Fruit fly (Drosophila melanogaster) whole organism, embryonic: Measurements from ENCODE around the gene Spt20.

Experiments used
- B-H2 ChIP-seq: fragments of 200-800 bp; sonication (Bioruptor generic); optimal IDR thresholded peaks from 2 replicates; lab custom pipeline; 2018; ENCODE audit warnings: missing biosample characterization, mild to moderate bottlenecking, missing genetic modification characterization
- CG10979 ChIP-seq: fragments of 200-800 bp; sonication (Bioruptor generic); optimal IDR thresholded peaks from 2 replicates; lab custom pipeline; 2018; ENCODE audit warnings: missing biosample characterization, mild to moderate bottlenecking, missing genetic modification characterization, moderate library complexity
- CG11085 ChIP-seq: fragments of 200-800 bp; sonication (Bioruptor generic); IDR thresholded peaks from 2 replicates; pipeline ENCODE4 v1.3.6; 2022; ENCODE audit warnings: missing biosample characterization, missing genetic modification characterization
- CG11560 ChIP-seq: fragments of 200-800 bp; sonication (Bioruptor generic); IDR thresholded peaks from 3 replicates; pipeline ENCODE4 v1.3.6; 2022; ENCODE audit warnings: missing biosample characterization, missing genetic modification characterization
- CG12104 ChIP-seq: fragments of 200-800 bp; sonication (Bioruptor generic); optimal IDR thresholded peaks from 3 replicates; lab custom pipeline; 2016; ENCODE audit warnings: missing biosample characterization, missing genetic modification characterization
- CG1233 ChIP-seq: fragments of 200-800 bp; sonication (Bioruptor generic); optimal IDR thresholded peaks from 4 replicates; lab custom pipeline; 2018; ENCODE audit warnings: missing biosample characterization, mild to moderate bottlenecking, missing genetic modification characterization
- CG14014 ChIP-seq: fragments of 200-800 bp; sonication (Bioruptor generic); IDR thresholded peaks from 2 replicates; pipeline ENCODE4 v1.3.6; 2022; ENCODE audit warnings: missing biosample characterization, missing genetic modification characterization
- CG3065 ChIP-seq: fragments of 200-800 bp; sonication (Bioruptor generic); optimal IDR thresholded peaks from 2 replicates; lab custom pipeline; 2016; ENCODE audit warnings: missing biosample characterization, missing genetic modification characterization
- CG7357 ChIP-seq: fragments of 200-800 bp; sonication (Bioruptor generic); IDR thresholded peaks from 3 replicates; pipeline ENCODE4 v1.3.6; 2022; ENCODE audit warnings: missing biosample characterization, missing genetic modification characterization
- CG8388 ChIP-seq: fragments of 200-800 bp; sonication (Bioruptor generic); optimal IDR thresholded peaks from 2 replicates; lab custom pipeline; 2019; ENCODE audit warnings: missing biosample characterization, mild to moderate bottlenecking, missing genetic modification characterization, moderate library complexity
- CG8478 ChIP-seq: fragments of >200 bp; optimal IDR thresholded peaks from 2 replicates; lab custom pipeline; 2018
- CG9817 ChIP-seq: fragments of 200-800 bp; sonication (Bioruptor generic); optimal IDR thresholded peaks from 2 replicates; lab custom pipeline; 2018; ENCODE audit warnings: missing biosample characterization, mild to moderate bottlenecking, missing genetic modification characterization, moderate library complexity
- Chrac-16 ChIP-seq: fragments of 200-800 bp; sonication (Bioruptor generic); optimal IDR thresholded peaks from 3 replicates; lab custom pipeline; 2016; ENCODE audit warnings: missing biosample characterization, missing genetic modification characterization
- E2f1 ChIP-seq: fragments of 200-800 bp; sonication (Bioruptor generic); IDR thresholded peaks from 2 replicates; pipeline ENCODE4 v1.3.6; 2022; ENCODE audit warnings: missing biosample characterization, missing genetic modification characterization
- Eip74EF ChIP-seq, 2 experiments: fragments of 200-800 bp in 1 of 2; fragments of >200 bp in 1 of 2; sonication (Bioruptor generic) in 1 of 2; optimal IDR thresholded peaks; 2 replicates each; lab custom pipeline; 2017 to 2019; ENCODE audit warnings: missing biosample characterization in 2 of 2, missing genetic modification characterization in 2 of 2, mild to moderate bottlenecking in 1 of 2, moderate library complexity in 1 of 2
- Elba2 ChIP-seq: fragments of 200-800 bp; sonication (Bioruptor generic); optimal IDR thresholded peaks from 3 replicates; lab custom pipeline; 2016; ENCODE audit warnings: missing biosample characterization, missing genetic modification characterization
- Fer2 ChIP-seq: fragments of 200-800 bp; sonication (Bioruptor generic); optimal IDR thresholded peaks from 2 replicates; lab custom pipeline; 2018; ENCODE audit warnings: missing biosample characterization, mild to moderate bottlenecking, missing genetic modification characterization, moderate library complexity
- Hmx ChIP-seq: fragments of 200-800 bp; sonication (Bioruptor generic); optimal IDR thresholded peaks from 2 replicates; lab custom pipeline; 2016; ENCODE audit warnings: missing biosample characterization, missing genetic modification characterization
- Hsf ChIP-seq: fragments of 200-800 bp; sonication (Bioruptor generic); optimal IDR thresholded peaks from 3 replicates; lab custom pipeline; 2016; ENCODE audit warnings: missing biosample characterization, missing genetic modification characterization
- Lpt ChIP-seq: fragments of >200 bp; optimal IDR thresholded peaks from 2 replicates; lab custom pipeline; 2018; ENCODE audit warnings: missing biosample characterization, missing genetic modification characterization
- MTF-1 ChIP-seq: fragments of 200-800 bp; sonication (Bioruptor generic); optimal IDR thresholded peaks from 2 replicates; lab custom pipeline; 2018; ENCODE audit warnings: missing biosample characterization, mild to moderate bottlenecking, missing genetic modification characterization, borderline replicate concordance
- Rx ChIP-seq: fragments of 200-800 bp; sonication (Bioruptor generic); IDR thresholded peaks from 2 replicates; pipeline ENCODE4 v1.3.6; 2022; ENCODE audit warnings: missing biosample characterization, missing genetic modification characterization
- Sin3A ChIP-seq: fragments of >200 bp; optimal IDR thresholded peaks from 2 replicates; lab custom pipeline; 2018
- Sox100B ChIP-seq: fragments of 200-800 bp; sonication (Bioruptor generic); optimal IDR thresholded peaks from 3 replicates; lab custom pipeline; 2018; ENCODE audit warnings: missing biosample characterization, mild to moderate bottlenecking, missing genetic modification characterization
- chif ChIP-seq, 2 experiments: fragments of 200-800 bp; sonication (Bioruptor generic); optimal IDR thresholded peaks; 3 replicates each; lab custom pipeline; 2016; ENCODE audit warnings: missing biosample characterization in 2 of 2, missing genetic modification characterization in 2 of 2
- chn ChIP-seq: fragments of 200-800 bp; sonication (Bioruptor generic); optimal IDR thresholded peaks from 2 replicates; lab custom pipeline; 2016; ENCODE audit warnings: missing biosample characterization, missing genetic modification characterization
- da ChIP-seq: fragments of 200-800 bp; sonication (Bioruptor generic); optimal IDR thresholded peaks from 2 replicates; lab custom pipeline; 2016; ENCODE audit warnings: missing biosample characterization, missing genetic modification characterization
- en ChIP-seq: fragments of 200-800 bp; sonication (Bioruptor generic); optimal IDR thresholded peaks from 2 replicates; lab custom pipeline; 2016; ENCODE audit warnings: missing biosample characterization, missing genetic modification characterization
- fru ChIP-seq: fragments of >200 bp; optimal IDR thresholded peaks from 2 replicates; lab custom pipeline; 2017
- hbn ChIP-seq: fragments of 200-800 bp; sonication (Bioruptor generic); IDR thresholded peaks from 2 replicates; pipeline ENCODE4 v1.3.6; 2022; ENCODE audit warnings: missing biosample characterization, missing genetic modification characterization; ENCODE audit not compliant: partially characterized antibody
- jigr1 ChIP-seq: fragments of 200-800 bp; sonication (Bioruptor generic); IDR thresholded peaks from 3 replicates; pipeline ENCODE4 v1.3.6; 2022; ENCODE audit warnings: missing biosample characterization, missing genetic modification characterization
- kni ChIP-seq: fragments of 200-800 bp; sonication (Bioruptor generic); optimal IDR thresholded peaks from 3 replicates; lab custom pipeline; 2017; ENCODE audit warnings: mild to moderate bottlenecking, missing biosample characterization, missing genetic modification reagents, missing genetic modification characterization
- mam ChIP-seq: fragments of 200-800 bp; sonication (Bioruptor generic); optimal IDR thresholded peaks from 3 replicates; lab custom pipeline; 2016; ENCODE audit warnings: missing biosample characterization, missing genetic modification characterization
- oc ChIP-seq: fragments of 200-800 bp; sonication (Bioruptor generic); optimal IDR thresholded peaks from 2 replicates; lab custom pipeline; 2018; ENCODE audit warnings: missing biosample characterization, mild to moderate bottlenecking, missing genetic modification characterization, moderate library complexity
- org-1 ChIP-seq: fragments of 200-800 bp; sonication (Bioruptor generic); optimal IDR thresholded peaks from 2 replicates; lab custom pipeline; 2017; ENCODE audit warnings: missing biosample characterization, missing genetic modification characterization
- otp ChIP-seq: fragments of 200-800 bp; sonication (Bioruptor generic); IDR thresholded peaks from 3 replicates; pipeline ENCODE4, ENCODE4 v1.3.6; 2022; ENCODE audit warnings: missing biosample characterization, missing genetic modification characterization
- peb ChIP-seq: fragments of 200-800 bp; sonication (Bioruptor generic); IDR thresholded peaks from 2 replicates; pipeline ENCODE4 v1.3.6; 2022; ENCODE audit warnings: missing biosample characterization, missing genetic modification characterization
- pho ChIP-seq: fragments of 200-800 bp; sonication (Bioruptor generic); optimal IDR thresholded peaks from 2 replicates; lab custom pipeline; 2016; ENCODE audit warnings: missing biosample characterization, missing genetic modification characterization
- psq ChIP-seq: fragments of 200-800 bp; sonication (Bioruptor generic); optimal IDR thresholded peaks from 2 replicates; lab custom pipeline; 2017; ENCODE audit warnings: missing biosample characterization, missing genetic modification characterization
- row ChIP-seq: fragments of 200-800 bp; sonication (Bioruptor generic); IDR thresholded peaks from 3 replicates; pipeline ENCODE4 v1.3.6; 2022; ENCODE audit warnings: missing biosample characterization, missing genetic modification characterization
- sc ChIP-seq, 3 experiments: fragments of >200 bp in 2 of 3; fragments of 200-800 bp in 1 of 3; sonication (Bioruptor generic) in 1 of 3; optimal IDR thresholded peaks; 2 replicates in 2 of 3; 3 replicates in 1 of 3; lab custom pipeline; 2017; ENCODE audit warnings: mild to moderate bottlenecking in 1 of 3, missing biosample characterization in 1 of 3, missing genetic modification characterization in 1 of 3, missing genetic modification reagents in 1 of 3
- slbo ChIP-seq: fragments of 200-800 bp; sonication (Bioruptor generic); IDR thresholded peaks from 2 replicates; pipeline ENCODE4 v1.3.6; 2022; ENCODE audit warnings: missing biosample characterization, missing genetic modification characterization
- stwl ChIP-seq: fragments of 200-800 bp; sonication (Bioruptor generic); optimal IDR thresholded peaks from 3 replicates; lab custom pipeline; 2018; ENCODE audit warnings: missing biosample characterization, mild to moderate bottlenecking, missing genetic modification characterization, moderate library complexity
- tap ChIP-seq: fragments of 200-800 bp; optimal IDR thresholded peaks from 3 replicates; lab custom pipeline; 2019; ENCODE audit warnings: missing biosample characterization, mild to moderate bottlenecking, missing genetic modification characterization, moderate library complexity
- tin ChIP-seq: fragments of 200-800 bp; sonication (Bioruptor generic); optimal IDR thresholded peaks from 3 replicates; lab custom pipeline; 2016; ENCODE audit warnings: missing biosample characterization, missing genetic modification characterization
- ttk ChIP-seq: fragments of 200-800 bp; sonication (Bioruptor generic); IDR thresholded peaks from 2 replicates; pipeline ENCODE4 v2.1.2; 2022; ENCODE audit warnings: missing biosample characterization, missing genetic modification characterization
- unpg ChIP-seq: fragments of 200-800 bp; sonication (Bioruptor generic); optimal IDR thresholded peaks from 3 replicates; lab custom pipeline; 2018; ENCODE audit warnings: missing biosample characterization, mild to moderate bottlenecking, missing genetic modification characterization, moderate library complexity
- wek ChIP-seq: fragments of 200-800 bp; sonication (Bioruptor generic); optimal IDR thresholded peaks from 3 replicates; lab custom pipeline; 2018; ENCODE audit warnings: missing biosample characterization, mild to moderate bottlenecking, missing genetic modification characterization, moderate library complexity
- zfh2 ChIP-seq: fragments of 200-800 bp; sonication (Bioruptor generic); optimal IDR thresholded peaks from 2 replicates; lab custom pipeline; 2016; ENCODE audit warnings: missing biosample characterization, missing genetic modification characterization

The Spt20 gene

dm6 chr3L:13476566-13477452 is 25.7 kb upstream of the Spt20 start (continued):
- TF ChIP-seq sc (optimal IDR thresholded peaks at IDR 0.05; lab: Kevin White, UChicago) (no peak), sc (GFP tag; optimal IDR thresholded peaks at IDR 0.05; lab: Kevin White, UChicago) (peak; percentile 87), CG3065 (GFP tag; lab: Kevin White, UChicago) (peak; percentile 63), CG1233 (GFP tag; lab: Kevin White, UChicago) (peak; percentile 84), zfh2 (GFP tag; lab: Kevin White, UChicago) (peak; percentile 71), chn (peak; percentile 69), unpg (GFP tag; lab: Kevin White, UChicago) (peak; percentile 87), Chrac-16 (GFP tag; lab: Kevin White, UChicago) (peak; percentile 80), Sin3A (lab: Kevin White, UChicago) (no peak), CG7357 (GFP tag; lab: Robert Waterston, UW) (peak; percentile 78; the same call in 2 of the 3 replicates), otp (GFP tag; lab: Robert Waterston, UW) (peak; percentile 56; the same call in 2 of the 3 replicates), MTF-1 (GFP tag; lab: Kevin White, UChicago) (peak; percentile 55), CG12104 (peak; percentile 86), Sox100B (GFP tag; lab: Kevin White, UChicago) (peak; percentile 96), org-1 (GFP tag; lab: Kevin White, UChicago) (peak; percentile 90), CG11085 (GFP tag; lab: Robert Waterston, UW) (peak; percentile 70), Hsf (peak; percentile 74), row (peak; percentile 86), wek (peak; percentile 2), hbn (GFP tag; lab: Robert Waterston, UW) (peak; percentile 69; the same call in 1 of the 2 replicates), Fer2 (peak; percentile 68), CG9817 (tag; lab: Kevin White, UChicago) (peak; percentile 81), fru (lab: Kevin White, UChicago) (no peak), Rx (GFP tag; lab: Robert Waterston, UW) (peak; percentile 79), ttk (GFP tag; lab: Robert Waterston, UW) (peak; percentile 80), psq (peak; percentile 62), da (peak; percentile 28), en (GFP tag; lab: Kevin White, UChicago) (no peak), CG11560 (peak; percentile 66), mam (GFP tag; lab: Kevin White, UChicago) (peak; percentile 61), peb (peak; percentile 58; the same call in 1 of the 2 replicates), slbo (GFP tag; lab: Robert Waterston, UW) (peak; percentile 88), Lpt (no peak), jigr1 (GFP tag; lab: Robert Waterston, UW) (peak; percentile 77), chif (GFP tag; optimal IDR thresholded peaks at IDR 0.05; lab: Kevin White, UChicago) (peak; percentile 56 to 66), CG8388 (peak; percentile 90), oc (tag; lab: Kevin White, UChicago) (peak; percentile 84), kni (peak; percentile 82), stwl (tag; lab: Kevin White, UChicago) (no peak), CG8478 (lab: Kevin White, UChicago) (no peak), Eip74EF (GFP tag; optimal IDR thresholded peaks at IDR 0.05; lab: Kevin White, UChicago) (peak in 1 of 2 experiments; percentile 93), tin (GFP tag; lab: Kevin White, UChicago) (peak; percentile 87), pho (peak; percentile 71), CG10979 (peak; percentile 93), B-H2 (peak; percentile 65), E2f1 (GFP tag; lab: Robert Waterston, UW) (peak; percentile 81), CG14014 (GFP tag; lab: Robert Waterston, UW) (peak; percentile 79), Hmx (GFP tag; lab: Kevin White, UChicago) (peak; percentile 83), Elba2 (GFP tag; lab: Kevin White, UChicago) (no peak), tap (tag; lab: Kevin White, UChicago) (peak; percentile 88)
